Worm (Caenorhabditis elegans) whole organism, L4 larva: ENCODE measurements around the gene K06H7.1.

Source experiments
- R02D3.7 ChIP-seq: fragments of 150-350 bp; sonication (generic microtip); optimal IDR thresholded peaks from 3 replicates; lab custom pipeline; 2014; ENCODE audit warnings: missing biosample characterization, missing genetic modification characterization
- ceh-32 ChIP-seq: sonication (generic microtip); optimal IDR thresholded peaks from 2 replicates; lab custom pipeline; 2016; ENCODE audit warnings: mild to moderate bottlenecking, missing genetic modification characterization, missing compliant biosample characterization; ENCODE audit not compliant: poor library complexity
- ces-1 ChIP-seq: fragments of 150-350 bp; sonication (generic microtip); optimal IDR thresholded peaks from 4 replicates; lab custom pipeline; 2014; ENCODE audit warnings: missing biosample characterization, missing genetic modification reagents, missing genetic modification characterization
- cey-2 ChIP-seq: sonication (generic microtip); optimal IDR thresholded peaks from 3 replicates; lab custom pipeline; 2017; ENCODE audit warnings: missing genetic modification characterization, mild to moderate bottlenecking, missing compliant biosample characterization, antibody characterized with exemption, borderline replicate concordance; ENCODE audit not compliant: insufficient read depth
- lin-15B ChIP-seq: fragments of 150-350 bp; sonication (generic microtip); optimal IDR thresholded peaks from 3 replicates; lab custom pipeline; 2014; ENCODE audit warnings: missing biosample characterization, missing genetic modification characterization
- lsy-2 ChIP-seq, 2 experiments: fragments of 150-350 bp in 1 of 2; sonication (generic microtip) in 1 of 2; optimal IDR thresholded peaks; 2 replicates each; lab custom pipeline; 2014 to 2017; ENCODE audit warnings: missing biosample characterization in 2 of 2, missing genetic modification characterization in 2 of 2
- mdt-29 ChIP-seq: fragments of 200-800 bp; sonication (Bioruptor generic); IDR thresholded peaks from 2 replicates; pipeline ENCODE4 v1.3.6; 2022; ENCODE audit warnings: missing genetic modification reagents, missing genetic modification characterization, missing compliant biosample characterization
- nhr-11 ChIP-seq: fragments of 150-350 bp; optimal IDR thresholded peaks from 2 replicates; lab custom pipeline; 2014; ENCODE audit warnings: missing biosample characterization, missing genetic modification characterization
- nhr-42 ChIP-seq: fragments of 200-800 bp; sonication (Bioruptor generic); IDR thresholded peaks from 2 replicates; pipeline ENCODE4 v1.3.6; 2022; ENCODE audit warnings: missing genetic modification characterization, missing compliant biosample characterization
- unc-62 ChIP-seq, 3 experiments: fragments of 150-350 bp in 1 of 3; sonication (generic microtip); optimal IDR thresholded peaks in 2 of 3; peaks in 1 of 3; 1 replicate in 1 of 3; 2 replicates in 2 of 3; lab custom pipeline; 2014 to 2017; ENCODE audit warnings: missing biosample characterization in 3 of 3, missing genetic modification characterization in 3 of 3, missing genetic modification reagents in 3 of 3, missing genotype in 1 of 3

ce11 chrIII:8130177-8130902 is 31.2 kb downstream of the K06H7.1 start, which contains the start of the genes rpl-21 and C14B9.10:
- no peak for TF ChIP-seq R02D3.7
- TF ChIP-seq lin-15B (tag; lab: Kevin White, UChicago) = no peak
- TF ChIP-seq ceh-32 = no peak
- peak in 1 of 2 experiments; percentile 1 for TF ChIP-seq unc-62 (GFP tag; optimal IDR thresholded peaks at IDR 0.05 in 1 of 2; lab: Kevin White, UChicago)
- TF ChIP-seq unc-62 (tag; optimal IDR thresholded peaks at IDR 0.05; lab: Kevin White, UChicago) = no peak
- TF ChIP-seq nhr-42 (GFP tag; lab: Robert Waterston, UW) = no peak
- peak; percentile 95 to 99 for TF ChIP-seq lsy-2 (tag; optimal IDR thresholded peaks at IDR 0.05; lab: Kevin White, UChicago)
- TF ChIP-seq cey-2 (tag; lab: Kevin White, UChicago) = no peak
- peak; percentile 67 for TF ChIP-seq nhr-11 (tag; lab: Kevin White, UChicago)
- TF ChIP-seq ces-1 (GFP tag; lab: Kevin White, UChicago) = no peak
- no peak for TF ChIP-seq mdt-29
